Fruit fly (Drosophila melanogaster) whole organism, embryonic: ENCODE data around the gene Dap160.

Experiments used
- Asciz ChIP-seq: fragments of 200-800 bp; sonication (Bioruptor generic); optimal IDR thresholded peaks from 2 replicates; lab custom pipeline; 2017; ENCODE audit warnings: missing biosample characterization, mild to moderate bottlenecking, missing genetic modification characterization, missing genetic modification reagents
- BEAF-32 ChIP-seq: fragments of 200-800 bp; sonication (Bioruptor generic); optimal IDR thresholded peaks from 3 replicates; lab custom pipeline; 2017; ENCODE audit warnings: missing biosample characterization, missing genetic modification characterization, mild to moderate bottlenecking, moderate library complexity, missing genetic modification reagents
- CG10267 ChIP-seq: fragments of 200-800 bp; sonication (Bioruptor generic); optimal IDR thresholded peaks from 2 replicates; lab custom pipeline; 2018; ENCODE audit warnings: missing biosample characterization, mild to moderate bottlenecking, missing genetic modification characterization, moderate library complexity
- CG10431 ChIP-seq: fragments of 200-800 bp; sonication (Bioruptor generic); optimal IDR thresholded peaks from 3 replicates; lab custom pipeline; 2018; ENCODE audit warnings: missing biosample characterization, mild to moderate bottlenecking, missing genetic modification characterization
- CG10543 ChIP-seq: fragments of 200-800 bp; sonication (Bioruptor generic); optimal IDR thresholded peaks from 3 replicates; lab custom pipeline; 2017; ENCODE audit warnings: missing biosample characterization, mild to moderate bottlenecking, missing genetic modification characterization, moderate library complexity
- CG1233 ChIP-seq: fragments of 200-800 bp; sonication (Bioruptor generic); optimal IDR thresholded peaks from 4 replicates; lab custom pipeline; 2018; ENCODE audit warnings: missing biosample characterization, mild to moderate bottlenecking, missing genetic modification characterization
- CG12391 ChIP-seq: fragments of 200-800 bp; sonication (Bioruptor generic); optimal IDR thresholded peaks from 3 replicates; lab custom pipeline; 2018; ENCODE audit warnings: missing biosample characterization, mild to moderate bottlenecking, missing genetic modification characterization, moderate library complexity
- CG13775 ChIP-seq: fragments of 200-800 bp; sonication (Bioruptor generic); optimal IDR thresholded peaks from 3 replicates; lab custom pipeline; 2017; ENCODE audit warnings: missing biosample characterization, mild to moderate bottlenecking, missing genetic modification characterization
- CG15479 ChIP-seq: fragments of 200-800 bp; sonication (Bioruptor generic); optimal IDR thresholded peaks from 3 replicates; lab custom pipeline; 2019; ENCODE audit warnings: missing biosample characterization, mild to moderate bottlenecking, missing genetic modification characterization, moderate library complexity
- CG1602 ChIP-seq: fragments of 200-800 bp; sonication (Bioruptor generic); optimal IDR thresholded peaks from 3 replicates; lab custom pipeline; 2016; ENCODE audit warnings: missing biosample characterization, missing genetic modification characterization
- CG1603 ChIP-seq: fragments of 200-800 bp; sonication (Bioruptor generic); optimal IDR thresholded peaks from 2 replicates; lab custom pipeline; 2019; ENCODE audit warnings: missing biosample characterization, mild to moderate bottlenecking, missing genetic modification characterization, moderate library complexity
- CG16813 ChIP-seq: fragments of 200-800 bp; sonication (Bioruptor generic); IDR thresholded peaks from 3 replicates; pipeline ENCODE4 v1.3.6; 2022; ENCODE audit warnings: missing biosample characterization, missing genetic modification characterization; ENCODE audit not compliant: partially characterized antibody
- CG2120 ChIP-seq: fragments of 200-800 bp; sonication (Bioruptor generic); optimal IDR thresholded peaks from 3 replicates; lab custom pipeline; 2016; ENCODE audit warnings: missing biosample characterization, missing genetic modification characterization
- CG33213 ChIP-seq: fragments of 200-800 bp; sonication (Bioruptor generic); optimal IDR thresholded peaks from 3 replicates; lab custom pipeline; 2016; ENCODE audit warnings: missing biosample characterization, missing genetic modification characterization
- CG34422 ChIP-seq: fragments of 200-800 bp; sonication (Bioruptor generic); IDR thresholded peaks from 3 replicates; pipeline ENCODE4 v1.3.6; 2022; ENCODE audit warnings: missing biosample characterization, missing genetic modification characterization
- CG3847 ChIP-seq: fragments of 200-800 bp; sonication (Bioruptor generic); IDR thresholded peaks from 2 replicates; pipeline ENCODE4 v1.3.6; 2022; ENCODE audit warnings: missing biosample characterization, missing genetic modification characterization
- CG6689 ChIP-seq: fragments of 200-800 bp; sonication (Bioruptor generic); IDR thresholded peaks from 2 replicates; pipeline ENCODE4 v1.3.6; 2022; ENCODE audit warnings: missing biosample characterization, missing genetic modification characterization
- CHES-1-like ChIP-seq: fragments of 200-800 bp; sonication (Bioruptor generic); optimal IDR thresholded peaks from 2 replicates; lab custom pipeline; 2016; ENCODE audit warnings: missing biosample characterization, missing genetic modification characterization
- E2f2 ChIP-seq: fragments of 200-800 bp; sonication (Bioruptor generic); IDR thresholded peaks from 2 replicates; pipeline ENCODE4 v1.3.6; 2022; ENCODE audit warnings: missing biosample characterization, missing genetic modification characterization
- Ets97D ChIP-seq: fragments of 200-800 bp; sonication (Bioruptor generic); optimal IDR thresholded peaks from 3 replicates; lab custom pipeline; 2016; ENCODE audit warnings: missing biosample characterization, missing genetic modification characterization
- Gug ChIP-seq: fragments of 200-800 bp; sonication (Bioruptor generic); IDR thresholded peaks from 4 replicates; pipeline ENCODE4 v1.3.6; 2022; ENCODE audit warnings: missing biosample characterization, missing genetic modification characterization
- H2.0 ChIP-seq: fragments of 200-800 bp; sonication (Bioruptor generic); IDR thresholded peaks from 2 replicates; pipeline ENCODE4 v1.3.6; 2022; ENCODE audit warnings: missing biosample characterization, missing genetic modification characterization
- HLH54F ChIP-seq: fragments of 200-800 bp; sonication (Bioruptor generic); optimal IDR thresholded peaks from 3 replicates; lab custom pipeline; 2016; ENCODE audit warnings: missing biosample characterization, missing genetic modification characterization
- HmgD ChIP-seq: fragments of 200-800 bp; sonication (Bioruptor generic); optimal IDR thresholded peaks from 3 replicates; lab custom pipeline; 2016; ENCODE audit warnings: missing biosample characterization, missing genetic modification characterization
- HmgZ ChIP-seq: fragments of 200-800 bp; sonication (Bioruptor generic); optimal IDR thresholded peaks from 2 replicates; lab custom pipeline; 2018; ENCODE audit warnings: missing biosample characterization, mild to moderate bottlenecking, missing genetic modification characterization
- Hr51 ChIP-seq, 2 experiments: fragments of 200-800 bp; sonication (Bioruptor generic); optimal IDR thresholded peaks; 2 replicates in 1 of 2; 3 replicates in 1 of 2; lab custom pipeline; 2016 to 2018; ENCODE audit warnings: missing biosample characterization in 2 of 2, missing genetic modification characterization in 2 of 2, mild to moderate bottlenecking in 1 of 2, moderate library complexity in 1 of 2
- MBD-R2 ChIP-seq: fragments of 200-800 bp; sonication (Bioruptor generic); IDR thresholded peaks from 2 replicates; pipeline ENCODE4 v1.3.6; 2022; ENCODE audit warnings: missing biosample characterization, missing genetic modification characterization
- Myb ChIP-seq: fragments of 200-800 bp; sonication (Bioruptor generic); optimal IDR thresholded peaks from 2 replicates; lab custom pipeline; 2016; ENCODE audit warnings: missing biosample characterization, missing genetic modification characterization
- Neu2 ChIP-seq: fragments of 200-800 bp; sonication (Bioruptor generic); optimal IDR thresholded peaks from 3 replicates; lab custom pipeline; 2016; ENCODE audit warnings: missing biosample characterization, missing genetic modification characterization, borderline replicate concordance
- Opbp ChIP-seq: fragments of 200-800 bp; sonication (Bioruptor generic); IDR thresholded peaks from 3 replicates; pipeline ENCODE4 v1.3.6; 2022; ENCODE audit warnings: missing biosample characterization, missing genetic modification characterization; ENCODE audit not compliant: partially characterized antibody
- Sry-β ChIP-seq: fragments of 200-800 bp; sonication (Bioruptor generic); optimal IDR thresholded peaks from 2 replicates; lab custom pipeline; 2018; ENCODE audit warnings: missing biosample characterization, mild to moderate bottlenecking, missing genetic modification characterization, moderate library complexity
- Sry-δ ChIP-seq: fragments of 200-800 bp; sonication (Bioruptor generic); optimal IDR thresholded peaks from 2 replicates; lab custom pipeline; 2016; ENCODE audit warnings: missing biosample characterization, missing genetic modification characterization
- YL-1 ChIP-seq: fragments of 200-800 bp; sonication (Bioruptor generic); optimal IDR thresholded peaks from 3 replicates; lab custom pipeline; 2017; ENCODE audit warnings: missing biosample characterization, mild to moderate bottlenecking, missing genetic modification characterization
- bcd ChIP-seq: fragments of 200-800 bp; sonication (Bioruptor generic); optimal IDR thresholded peaks from 2 replicates; lab custom pipeline; 2017; ENCODE audit warnings: missing biosample characterization, mild to moderate bottlenecking, missing genetic modification characterization
- cas ChIP-seq: fragments of 200-800 bp; sonication (Bioruptor generic); IDR thresholded peaks from 2 replicates; pipeline ENCODE4 v1.3.6; 2022; ENCODE audit warnings: missing biosample characterization, missing genetic modification characterization
- crol ChIP-seq: fragments of 200-800 bp; sonication (Bioruptor generic); IDR thresholded peaks from 2 replicates; pipeline ENCODE4 v1.3.6; 2022; ENCODE audit warnings: missing biosample characterization, missing genetic modification characterization
- crp ChIP-seq, 2 experiments: fragments of 200-800 bp; sonication (Bioruptor generic); optimal IDR thresholded peaks; 2 replicates in 1 of 2; 3 replicates in 1 of 2; lab custom pipeline; 2017; ENCODE audit warnings: missing biosample characterization in 2 of 2, missing genetic modification characterization in 2 of 2, mild to moderate bottlenecking in 1 of 2, moderate library complexity in 1 of 2
- dpn ChIP-seq, 2 experiments: fragments of 200-800 bp; sonication (Bioruptor generic); optimal IDR thresholded peaks; 3 replicates each; lab custom pipeline; 2016; ENCODE audit warnings: missing biosample characterization in 2 of 2, missing genetic modification characterization in 2 of 2
- grau ChIP-seq: fragments of 200-800 bp; optimal IDR thresholded peaks from 3 replicates; lab custom pipeline; 2019; ENCODE audit warnings: missing biosample characterization, mild to moderate bottlenecking, missing genetic modification characterization, moderate library complexity
- gro ChIP-seq: fragments of 200-800 bp; sonication (Bioruptor generic); optimal IDR thresholded peaks from 2 replicates; lab custom pipeline; 2016; ENCODE audit warnings: missing biosample characterization, missing genetic modification characterization
- gt ChIP-seq: fragments of 200-800 bp; sonication (Bioruptor generic); IDR thresholded peaks from 2 replicates; pipeline ENCODE4 v1.3.6; 2022; ENCODE audit warnings: missing biosample characterization, missing genetic modification characterization
- klu ChIP-seq: fragments of 200-800 bp; sonication (Bioruptor generic); IDR thresholded peaks from 2 replicates; pipeline ENCODE4 v1.3.6; 2022; ENCODE audit warnings: missing biosample characterization, missing genetic modification characterization
- nerfin-2 ChIP-seq: fragments of 200-800 bp; sonication (Bioruptor generic); IDR thresholded peaks from 2 replicates; pipeline ENCODE4 v1.3.6; 2022; ENCODE audit warnings: missing biosample characterization, missing genetic modification characterization; ENCODE audit not compliant: partially characterized antibody
- oc ChIP-seq: fragments of 200-800 bp; sonication (Bioruptor generic); optimal IDR thresholded peaks from 2 replicates; lab custom pipeline; 2018; ENCODE audit warnings: missing biosample characterization, mild to moderate bottlenecking, missing genetic modification characterization, moderate library complexity
- p53 ChIP-seq: fragments of 200-800 bp; sonication (Bioruptor generic); optimal IDR thresholded peaks from 2 replicates; lab custom pipeline; 2016; ENCODE audit warnings: missing biosample characterization, missing genetic modification characterization
- row ChIP-seq: fragments of 200-800 bp; sonication (Bioruptor generic); IDR thresholded peaks from 3 replicates; pipeline ENCODE4 v1.3.6; 2022; ENCODE audit warnings: missing biosample characterization, missing genetic modification characterization
- salm ChIP-seq: fragments of 200-800 bp; sonication (Bioruptor generic); optimal IDR thresholded peaks from 2 replicates; lab custom pipeline; 2018; ENCODE audit warnings: missing biosample characterization, mild to moderate bottlenecking, missing genetic modification characterization
- trem ChIP-seq: fragments of 200-800 bp; optimal IDR thresholded peaks from 3 replicates; lab custom pipeline; 2019; ENCODE audit warnings: missing biosample characterization, mild to moderate bottlenecking, missing genetic modification characterization, moderate library complexity
- trh ChIP-seq: fragments of 200-800 bp; sonication (Bioruptor generic); optimal IDR thresholded peaks from 2 replicates; lab custom pipeline; 2016; ENCODE audit warnings: missing biosample characterization, missing genetic modification characterization
- unpg ChIP-seq: fragments of 200-800 bp; sonication (Bioruptor generic); optimal IDR thresholded peaks from 3 replicates; lab custom pipeline; 2018; ENCODE audit warnings: missing biosample characterization, mild to moderate bottlenecking, missing genetic modification characterization, moderate library complexity
- vvl ChIP-seq: fragments of 200-800 bp; sonication (Bioruptor generic); IDR thresholded peaks from 2 replicates; pipeline ENCODE4 v1.3.6; 2022; ENCODE audit warnings: missing biosample characterization, missing genetic modification characterization

The Dap160 gene

DNA sequence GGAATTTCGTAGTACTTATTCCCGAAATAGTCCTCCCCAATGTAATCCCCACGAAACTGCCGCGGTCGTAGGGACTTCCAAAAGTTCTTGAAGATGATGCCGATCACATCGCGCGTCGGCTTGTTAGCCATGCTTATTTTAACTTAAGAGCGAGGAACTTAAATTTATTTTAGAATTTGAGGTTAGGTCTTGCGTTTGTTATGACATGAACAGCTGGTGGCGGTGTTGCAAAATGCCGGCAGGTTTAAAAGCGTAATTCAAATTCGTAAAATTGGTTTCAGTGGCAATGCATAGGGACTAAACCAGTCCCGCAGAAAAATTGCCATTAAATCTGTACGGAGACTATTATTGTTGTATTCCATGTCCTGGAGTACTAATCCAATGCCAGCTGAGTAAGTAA is 24.3 kb upstream of the Dap160 start:
- peak; percentile 14 for TF ChIP-seq Sry-δ (GFP tag; lab: Kevin White, UChicago)
- no peak for TF ChIP-seq HmgD (GFP tag; lab: Kevin White, UChicago)
- TF ChIP-seq Opbp (GFP tag; lab: Robert Waterston, UW), result peak; percentile 40; the same call in 1 of the 3 replicates
- peak; percentile 0 for TF ChIP-seq CG12391
- TF ChIP-seq CG2120 (GFP tag; lab: Kevin White, UChicago), result peak; percentile 8
- TF ChIP-seq E2f2 (GFP tag; lab: Robert Waterston, UW), result peak; percentile 93
- TF ChIP-seq Hr51 (GFP tag; optimal IDR thresholded peaks at IDR 0.05; lab: Kevin White, UChicago), result no peak
- no peak for TF ChIP-seq p53
- TF ChIP-seq vvl (GFP tag; lab: Robert Waterston, UW), result no peak
- no peak for TF ChIP-seq salm
- peak; percentile 25 for TF ChIP-seq CHES-1-like (GFP tag; lab: Kevin White, UChicago)
- peak; percentile 80 for TF ChIP-seq MBD-R2 (GFP tag; lab: Robert Waterston, UW)
- TF ChIP-seq CG1233, result no peak
- TF ChIP-seq Neu2 (GFP tag; lab: Kevin White, UChicago), result no peak
- no peak for TF ChIP-seq unpg (GFP tag; lab: Kevin White, UChicago)
- TF ChIP-seq Sry-β (GFP tag; lab: Kevin White, UChicago), result peak; percentile 79
- TF ChIP-seq cas (GFP tag; lab: Robert Waterston, UW), result no peak
- TF ChIP-seq nerfin-2 (GFP tag; lab: Robert Waterston, UW), result no peak
- peak; percentile 87 for TF ChIP-seq Myb (GFP tag; lab: Kevin White, UChicago)
- TF ChIP-seq CG6689, result no peak
- no peak for TF ChIP-seq CG13775 (GFP tag; lab: Kevin White, UChicago)
- peak; percentile 16 for TF ChIP-seq trem (tag; lab: Kevin White, UChicago)
- no peak for TF ChIP-seq H2.0 (GFP tag; lab: Robert Waterston, UW)
- TF ChIP-seq crol (GFP tag; lab: Robert Waterston, UW), result no peak
- peak; percentile 36 for TF ChIP-seq CG1603
- peak; percentile 85 for TF ChIP-seq YL-1
- TF ChIP-seq oc (tag; lab: Kevin White, UChicago), result no peak
- peak; percentile 3 for TF ChIP-seq grau (tag; lab: Kevin White, UChicago)
- TF ChIP-seq CG10267 (tag; lab: Kevin White, UChicago), result peak; percentile 89
- TF ChIP-seq bcd (GFP tag; lab: Kevin White, UChicago), result no peak
- peak; percentile 10 for TF ChIP-seq HLH54F (GFP tag; lab: Kevin White, UChicago)
- TF ChIP-seq CG1602 (GFP tag; lab: Kevin White, UChicago), result no peak
- TF ChIP-seq Gug (GFP tag; lab: Robert Waterston, UW), result no peak
- TF ChIP-seq trh (GFP tag; lab: Kevin White, UChicago), result no peak
- TF ChIP-seq gro, result peak; percentile 41
- no peak for TF ChIP-seq CG10431 (GFP tag; lab: Kevin White, UChicago)
- TF ChIP-seq klu (GFP tag; lab: Robert Waterston, UW), result no peak
- TF ChIP-seq CG16813 (GFP tag; lab: Robert Waterston, UW), result no peak
- peak; percentile 18 for TF ChIP-seq BEAF-32 (GFP tag; lab: Kevin White, UChicago)
- TF ChIP-seq CG15479 (GFP tag; lab: Kevin White, UChicago), result no peak
- TF ChIP-seq Asciz, result no peak
- TF ChIP-seq row (GFP tag; lab: Robert Waterston, UW), result peak; percentile 33; the same call in 1 of the 3 replicates
- TF ChIP-seq crp (GFP tag; optimal IDR thresholded peaks at IDR 0.05; lab: Kevin White, UChicago), result peak; percentile 25 to 88
- TF ChIP-seq CG10543, result peak; percentile 23
- peak; percentile 10 for TF ChIP-seq Ets97D
- TF ChIP-seq CG33213 (GFP tag; lab: Kevin White, UChicago), result peak; percentile 7
- peak; percentile 44 for TF ChIP-seq HmgZ (tag; lab: Kevin White, UChicago)
- TF ChIP-seq CG34422 (GFP tag; lab: Robert Waterston, UW), result peak; percentile 36; the same call in 1 of the 3 replicates
- TF ChIP-seq dpn (GFP tag; optimal IDR thresholded peaks at IDR 0.05; lab: Kevin White, UChicago), result no peak
- TF ChIP-seq gt (GFP tag; lab: Robert Waterston, UW), result no peak
- peak; percentile 24; the same call in 1 of the 2 replicates for TF ChIP-seq CG3847 (GFP tag; lab: Robert Waterston, UW)
